Worm (Caenorhabditis elegans) whole organism, L3 larva: ENCODE data around the gene srlf-19.

Experiments
- R02D3.7 ChIP-seq: fragments of 150-350 bp; optimal IDR thresholded peaks from 2 replicates; lab custom pipeline; 2014; ENCODE audit warnings: missing biosample characterization, missing genetic modification characterization
- ama-1 ChIP-seq: fragments of 150-350 bp; optimal IDR thresholded peaks from 2 replicates; lab custom pipeline; 2018
- ceh-16 ChIP-seq: sonication (generic microtip); optimal IDR thresholded peaks from 2 replicates; lab custom pipeline; 2017; ENCODE audit warnings: missing biosample characterization, missing genetic modification characterization
- egl-27 ChIP-seq: sonication (generic microtip); optimal IDR thresholded peaks from 4 replicates; lab custom pipeline; 2017; ENCODE audit warnings: missing biosample characterization, missing genetic modification reagents, missing genetic modification characterization
- egl-5 ChIP-seq: fragments of 150-350 bp; optimal IDR thresholded peaks from 2 replicates; lab custom pipeline; 2017; ENCODE audit warnings: missing biosample characterization, missing genetic modification reagents, missing genetic modification characterization, inconsistent platforms
- elt-1 ChIP-seq: fragments of 150-350 bp; optimal IDR thresholded peaks from 2 replicates; lab custom pipeline; 2014; ENCODE audit warnings: missing biosample characterization, missing genetic modification characterization
- elt-2 ChIP-seq: sonication (generic microtip); optimal IDR thresholded peaks from 2 replicates; lab custom pipeline; 2016; ENCODE audit warnings: missing genetic modification reagents, mild to moderate bottlenecking, missing genetic modification characterization, missing compliant biosample characterization
- fkh-10 ChIP-seq: sonication (generic microtip); optimal IDR thresholded peaks from 2 replicates; lab custom pipeline; 2017; ENCODE audit warnings: missing biosample characterization, missing genetic modification reagents, missing genetic modification characterization
- hmg-11 ChIP-seq: sonication (generic microtip); optimal IDR thresholded peaks from 2 replicates; lab custom pipeline; 2016; ENCODE audit warnings: missing genetic modification characterization, missing compliant biosample characterization
- lin-39 ChIP-seq: fragments of 150-350 bp; optimal IDR thresholded peaks from 2 replicates; lab custom pipeline; 2018; ENCODE audit warnings: missing biosample characterization, missing genetic modification reagents, missing genetic modification characterization
- mdl-1 ChIP-seq: fragments of 150-350 bp; optimal IDR thresholded peaks from 2 replicates; lab custom pipeline; 2014; ENCODE audit warnings: missing biosample characterization, missing genetic modification characterization
- mml-1 ChIP-seq: fragments of 150-350 bp; sonication (generic microtip); optimal IDR thresholded peaks from 3 replicates; lab custom pipeline; 2014; ENCODE audit warnings: missing biosample characterization, missing genetic modification characterization
- nfya-1 ChIP-seq: sonication (generic microtip); optimal IDR thresholded peaks from 2 replicates; lab custom pipeline; 2017; ENCODE audit warnings: missing genetic modification characterization, mild to moderate bottlenecking, missing compliant biosample characterization, antibody characterized with exemption, moderate library complexity; ENCODE audit not compliant: insufficient read depth
- nhr-11 ChIP-seq: fragments of 150-350 bp; optimal IDR thresholded peaks from 2 replicates; lab custom pipeline; 2014; ENCODE audit warnings: missing biosample characterization, missing genetic modification characterization
- nhr-23 ChIP-seq: fragments of 150-350 bp; optimal IDR thresholded peaks from 2 replicates; lab custom pipeline; 2014; ENCODE audit warnings: missing biosample characterization, missing genetic modification reagents, missing genetic modification characterization
- nhr-25 ChIP-seq: sonication (generic microtip); optimal IDR thresholded peaks from 2 replicates; lab custom pipeline; 2017; ENCODE audit warnings: missing biosample characterization, missing genetic modification characterization
- nhr-28 ChIP-seq: fragments of 150-350 bp; optimal IDR thresholded peaks from 2 replicates; lab custom pipeline; 2014; ENCODE audit warnings: missing biosample characterization, missing genetic modification characterization
- nhr-67 ChIP-seq: fragments of 150-350 bp; optimal IDR thresholded peaks from 2 replicates; lab custom pipeline; 2014; ENCODE audit warnings: missing biosample characterization, missing genetic modification characterization
- nhr-76 ChIP-seq: fragments of 150-350 bp; sonication (generic microtip); optimal IDR thresholded peaks from 5 replicates; lab custom pipeline; 2014; ENCODE audit warnings: missing biosample characterization, missing genetic modification characterization
- pha-4 ChIP-seq: fragments of 150-350 bp; optimal IDR thresholded peaks from 2 replicates; lab custom pipeline; 2014; ENCODE audit warnings: missing biosample characterization, missing genetic modification reagents, missing genetic modification characterization
- skn-1 ChIP-seq: fragments of 150-350 bp; optimal IDR thresholded peaks from 2 replicates; lab custom pipeline; 2014; ENCODE audit warnings: missing biosample characterization, missing genetic modification characterization
- snpc-4 ChIP-seq: fragments of 150-350 bp; optimal IDR thresholded peaks from 2 replicates; lab custom pipeline; 2014; ENCODE audit warnings: missing biosample characterization, missing genetic modification characterization
- tbx-2 ChIP-seq: sonication (generic microtip); optimal IDR thresholded peaks from 2 replicates; lab custom pipeline; 2016; ENCODE audit warnings: mild to moderate bottlenecking, missing genetic modification characterization, missing compliant biosample characterization
- unc-39 ChIP-seq: sonication (generic microtip); optimal IDR thresholded peaks from 4 replicates; lab custom pipeline; 2017; ENCODE audit warnings: missing biosample characterization, missing genetic modification characterization
- unc-62 ChIP-seq: fragments of 150-350 bp; sonication (generic microtip); optimal IDR thresholded peaks from 4 replicates; lab custom pipeline; 2014; ENCODE audit warnings: missing biosample characterization, missing genetic modification reagents, missing genetic modification characterization
- zag-1 ChIP-seq: fragments of 150-350 bp; optimal IDR thresholded peaks from 2 replicates; lab custom pipeline; 2014; ENCODE audit warnings: missing biosample characterization, missing genetic modification characterization
- ztf-11 ChIP-seq: fragments of 150-350 bp; optimal IDR thresholded peaks from 2 replicates; lab custom pipeline; 2014; ENCODE audit warnings: missing biosample characterization, missing genetic modification characterization
- ztf-4 ChIP-seq: fragments of 150-350 bp; optimal IDR thresholded peaks from 2 replicates; lab custom pipeline; 2014; ENCODE audit warnings: missing biosample characterization, missing genetic modification characterization

Gene srlf-19

ce11 chrV:552406-552805 lies 47.1 kb downstream of the srlf-19 start:
- no peak for TF ChIP-seq R02D3.7 (tag; lab: Kevin White, UChicago)
- TF ChIP-seq hmg-11 (tag; lab: Kevin White, UChicago) = no peak
- TF ChIP-seq pha-4 (tag; lab: Kevin White, UChicago) = no peak
- no peak for TF ChIP-seq nhr-67 (tag; lab: Kevin White, UChicago)
- TF ChIP-seq ztf-11 (tag; lab: Kevin White, UChicago) = no peak
- no peak for TF ChIP-seq nfya-1 (tag; lab: Kevin White, UChicago)
- no peak for TF ChIP-seq unc-39 (tag; lab: Kevin White, UChicago)
- no peak for TF ChIP-seq nhr-28 (tag; lab: Kevin White, UChicago)
- no peak for TF ChIP-seq skn-1 (tag; lab: Kevin White, UChicago)
- no peak for TF ChIP-seq egl-5 (tag; lab: Kevin White, UChicago)
- no peak for TF ChIP-seq tbx-2 (tag; lab: Kevin White, UChicago)
- no peak for TF ChIP-seq zag-1 (tag; lab: Kevin White, UChicago)
- TF ChIP-seq mml-1 = no peak
- TF ChIP-seq mdl-1 = no peak
- no peak for TF ChIP-seq ama-1 (lab: Kevin White, UChicago)

DNA sequence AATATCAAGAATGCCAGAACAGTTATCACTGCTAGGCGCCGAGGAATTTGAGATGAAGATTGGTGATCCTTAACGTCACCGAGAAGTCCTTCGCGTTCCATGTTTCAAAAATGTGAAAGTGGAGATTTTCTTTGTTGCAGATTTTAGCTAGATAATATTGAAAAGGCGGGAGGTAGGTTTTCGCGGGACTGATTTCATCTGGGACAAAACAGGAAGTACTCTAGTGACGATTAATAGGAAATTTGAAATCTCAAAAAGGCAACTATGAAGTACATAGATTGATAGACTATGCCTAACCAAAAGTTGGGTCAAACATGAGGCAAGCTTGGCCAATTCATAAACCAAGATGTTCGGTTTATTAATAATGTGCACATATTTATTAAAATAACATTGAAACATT lies 47.8 kb downstream of the srlf-19 start, which contains the start of gene C14C6.8:
TSS of gene C14C6.8 (minus strand) at position 101 of the 400 bp plus-strand sequence.
- TF ChIP-seq ceh-16 (tag; lab: Kevin White, UChicago) (no peak), nfya-1 (tag; lab: Kevin White, UChicago) (no peak), fkh-10 (GFP tag; lab: Kevin White, UChicago) (no peak), nhr-25 (tag; lab: Kevin White, UChicago) (no peak), tbx-2 (tag; lab: Kevin White, UChicago) (no peak), nhr-67 (tag; lab: Kevin White, UChicago) (no peak), hmg-11 (tag; lab: Kevin White, UChicago) (no peak), snpc-4 (tag; lab: Kevin White, UChicago) (no peak), lin-39 (no peak), skn-1 (tag; lab: Kevin White, UChicago) (no peak), egl-5 (tag; lab: Kevin White, UChicago) (no peak), mdl-1 (no peak), nhr-23 (tag; lab: Kevin White, UChicago) (no peak), nhr-11 (tag; lab: Kevin White, UChicago) (no peak), unc-62 (GFP tag; lab: Kevin White, UChicago) (no peak), elt-2 (tag; lab: Kevin White, UChicago) (no peak), elt-1 (tag; lab: Kevin White, UChicago) (no peak), nhr-76 (tag; lab: Kevin White, UChicago) (no peak), ztf-4 (tag; lab: Kevin White, UChicago) (no peak), egl-27 (tag; lab: Kevin White, UChicago) (no peak)
- TF ChIP-seq, all 47 proteins: peak for 0
